Worm (Caenorhabditis elegans) whole organism, L1 larva: Measurements from ENCODE around the gene F13H10.5.

Source experiments
- C04F5.9 ChIP-seq: sonication (generic microtip); optimal IDR thresholded peaks from 2 replicates; lab custom pipeline; 2016; ENCODE audit warnings: missing genetic modification characterization, missing compliant biosample characterization
- C16A3.4 ChIP-seq: fragments of 150-350 bp; optimal IDR thresholded peaks from 2 replicates; lab custom pipeline; 2014; ENCODE audit warnings: missing biosample characterization, missing genetic modification characterization
- Y116A8C.19 ChIP-seq: sonication (generic microtip); optimal IDR thresholded peaks from 2 replicates; lab custom pipeline; 2016; ENCODE audit warnings: missing compliant biosample characterization, missing genetic modification characterization, borderline replicate concordance
- aly-2 ChIP-seq: fragments of 150-350 bp; optimal IDR thresholded peaks from 2 replicates; lab custom pipeline; 2014; ENCODE audit warnings: missing biosample characterization, missing genetic modification characterization
- ama-1 ChIP-seq: fragments of 150-350 bp; optimal IDR thresholded peaks from 2 replicates; lab custom pipeline; 2014
- blmp-1 ChIP-seq: fragments of 150-350 bp; optimal IDR thresholded peaks from 2 replicates; lab custom pipeline; 2014; ENCODE audit warnings: missing biosample characterization, missing genetic modification characterization
- ceh-63 ChIP-seq: fragments of 200-800 bp; sonication (Bioruptor generic); optimal IDR thresholded peaks from 2 replicates; lab custom pipeline; 2018; ENCODE audit warnings: mild to moderate bottlenecking, missing genetic modification characterization, missing compliant biosample characterization
- ceh-82 ChIP-seq, 3 experiments: fragments of 150-350 bp in 1 of 3; sonication (generic microtip) in 2 of 3; optimal IDR thresholded peaks; 2 replicates each; lab custom pipeline; 2014 to 2017; ENCODE audit warnings: missing biosample characterization in 3 of 3, missing genetic modification characterization in 3 of 3
- ceh-88 ChIP-seq: fragments of 200-800 bp; sonication (Bioruptor generic); IDR thresholded peaks from 2 replicates; pipeline ENCODE4 v1.3.6; 2022; ENCODE audit warnings: missing genetic modification characterization, missing compliant biosample characterization
- ces-1 ChIP-seq: fragments of 150-350 bp; optimal IDR thresholded peaks from 2 replicates; lab custom pipeline; 2014; ENCODE audit warnings: missing biosample characterization, missing genetic modification reagents, missing genetic modification characterization
- dpl-1 ChIP-seq, 3 experiments: fragments of 150-350 bp in 2 of 3; sonication (generic microtip) in 1 of 3; optimal IDR thresholded peaks; 2 replicates each; lab custom pipeline; 2014 to 2017; ENCODE audit warnings: missing biosample characterization in 3 of 3, missing genetic modification characterization in 3 of 3, missing genetic modification reagents in 3 of 3
- egl-13 ChIP-seq: sonication (generic microtip); optimal IDR thresholded peaks from 2 replicates; lab custom pipeline; 2016; ENCODE audit warnings: missing genotype, missing genetic modification reagents, missing genetic modification characterization, missing compliant biosample characterization
- egl-27 ChIP-seq, 2 experiments: fragments of 150-350 bp in 1 of 2; sonication (generic microtip); optimal IDR thresholded peaks; 3 replicates each; lab custom pipeline; 2017 to 2018; ENCODE audit warnings: missing biosample characterization in 2 of 2, missing genetic modification characterization in 2 of 2, missing genetic modification reagents in 2 of 2
- elt-2 ChIP-seq: sonication (generic microtip); optimal IDR thresholded peaks from 2 replicates; lab custom pipeline; 2016; ENCODE audit warnings: missing genetic modification characterization, mild to moderate bottlenecking, inconsistent platforms, missing compliant biosample characterization, missing genetic modification reagents
- elt-3 ChIP-seq, 6 experiments: fragments of 150-350 bp in 1 of 6; sonication (generic microtip); optimal IDR thresholded peaks; 2 replicates each; lab custom pipeline; 2017 to 2018; ENCODE audit warnings: missing biosample characterization in 6 of 6, missing genetic modification characterization in 6 of 6, inconsistent platforms in 1 of 6
- ets-5 ChIP-seq: fragments of 200-800 bp; sonication (Bioruptor generic); IDR thresholded peaks from 2 replicates; pipeline ENCODE4 v1.3.6; 2022; ENCODE audit warnings: missing genetic modification characterization, missing compliant biosample characterization
- fkh-4 ChIP-seq: sonication (generic microtip); optimal IDR thresholded peaks from 2 replicates; lab custom pipeline; 2016; ENCODE audit warnings: missing compliant biosample characterization, missing genetic modification characterization, borderline replicate concordance
- fkh-8 ChIP-seq: sonication (generic microtip); optimal IDR thresholded peaks from 2 replicates; lab custom pipeline; 2016; ENCODE audit warnings: mild to moderate bottlenecking, missing genetic modification characterization, missing compliant biosample characterization
- grh-1 ChIP-seq: fragments of 200-800 bp; sonication (Bioruptor generic); IDR thresholded peaks from 2 replicates; pipeline ENCODE4 v1.3.6; 2022; ENCODE audit warnings: missing genetic modification reagents, missing genetic modification characterization, missing compliant biosample characterization
- hlh-4 ChIP-seq: sonication (generic microtip); optimal IDR thresholded peaks from 2 replicates; lab custom pipeline; 2016; ENCODE audit warnings: mild to moderate bottlenecking, missing genetic modification characterization, missing compliant biosample characterization
- hpl-2 ChIP-seq: fragments of 150-350 bp; optimal IDR thresholded peaks from 2 replicates; lab custom pipeline; 2014; ENCODE audit warnings: missing biosample characterization, missing genetic modification reagents, missing genetic modification characterization
- jun-1 ChIP-seq: fragments of 150-350 bp; optimal IDR thresholded peaks from 2 replicates; lab custom pipeline; 2014; ENCODE audit warnings: missing biosample characterization, missing genetic modification reagents, missing genetic modification characterization
- lin-13 ChIP-seq: fragments of 150-350 bp; optimal IDR thresholded peaks from 2 replicates; lab custom pipeline; 2014; ENCODE audit warnings: missing biosample characterization, missing genetic modification reagents, missing genetic modification characterization
- lin-14 ChIP-seq: fragments of 200-800 bp; sonication (Bioruptor generic); optimal IDR thresholded peaks from 2 replicates; lab custom pipeline; 2018; ENCODE audit warnings: mild to moderate bottlenecking, missing genetic modification characterization, moderate library complexity, missing compliant biosample characterization
- lin-15B ChIP-seq: fragments of 150-350 bp; sonication (generic microtip); optimal IDR thresholded peaks from 3 replicates; lab custom pipeline; 2014; ENCODE audit warnings: missing biosample characterization, missing genetic modification characterization
- lin-35 ChIP-seq, 2 experiments: fragments of 150-350 bp; optimal IDR thresholded peaks; 2 replicates each; lab custom pipeline; 2014; ENCODE audit warnings: missing biosample characterization in 2 of 2, missing genetic modification characterization in 2 of 2, missing genetic modification reagents in 2 of 2
- lir-3 ChIP-seq: sonication (generic microtip); optimal IDR thresholded peaks from 2 replicates; lab custom pipeline; 2016; ENCODE audit warnings: mild to moderate bottlenecking, missing genetic modification characterization, moderate library complexity, missing compliant biosample characterization; ENCODE audit not compliant: poor library complexity
- mab-9 ChIP-seq: fragments of 200-800 bp; sonication (Bioruptor generic); IDR thresholded peaks from 2 replicates; pipeline ENCODE4 v1.3.6; 2022; ENCODE audit warnings: missing genetic modification reagents, missing genetic modification characterization, missing compliant biosample characterization
- nhr-12 ChIP-seq: sonication (generic microtip); optimal IDR thresholded peaks from 2 replicates; lab custom pipeline; 2017; ENCODE audit warnings: missing biosample characterization, missing genetic modification characterization
- nhr-19 ChIP-seq: fragments of 200-800 bp; sonication (Bioruptor generic); conservative IDR thresholded peaks from 2 replicates; pipeline ENCODE4 v1.3.6; 2022; ENCODE audit warnings: missing genetic modification characterization, missing compliant biosample characterization
- nhr-20 ChIP-seq: sonication (generic microtip); optimal IDR thresholded peaks from 2 replicates; lab custom pipeline; 2016; ENCODE audit warnings: mild to moderate bottlenecking, missing genetic modification characterization, missing compliant biosample characterization
- nhr-237 ChIP-seq: fragments of 150-350 bp; optimal IDR thresholded peaks from 2 replicates; lab custom pipeline; 2014; ENCODE audit warnings: missing biosample characterization, missing genetic modification characterization
- nhr-47 ChIP-seq: sonication (generic microtip); optimal IDR thresholded peaks from 2 replicates; lab custom pipeline; 2016; ENCODE audit warnings: mild to moderate bottlenecking, missing genetic modification characterization, moderate library complexity, missing compliant biosample characterization
- nhr-71 ChIP-seq: sonication (generic microtip); optimal IDR thresholded peaks from 2 replicates; lab custom pipeline; 2016; ENCODE audit warnings: mild to moderate bottlenecking, missing genetic modification characterization, moderate library complexity, missing compliant biosample characterization
- nhr-76 ChIP-seq: sonication (generic microtip); optimal IDR thresholded peaks from 2 replicates; lab custom pipeline; 2017; ENCODE audit warnings: missing biosample characterization, missing genetic modification characterization
- nhr-85 ChIP-seq: sonication (generic microtip); peaks from one replicate; lab custom pipeline; 2016; ENCODE audit warnings: missing genetic modification characterization, inconsistent platforms, missing compliant biosample characterization
- nhr-90 ChIP-seq: sonication (generic microtip); optimal IDR thresholded peaks from 2 replicates; lab custom pipeline; 2016; ENCODE audit warnings: mild to moderate bottlenecking, missing genetic modification characterization, missing compliant biosample characterization; ENCODE audit not compliant: poor library complexity
- pax-3 ChIP-seq: fragments of 200-800 bp; sonication (Bioruptor generic); optimal IDR thresholded peaks from 2 replicates; lab custom pipeline; 2018; ENCODE audit warnings: mild to moderate bottlenecking, missing genetic modification characterization, moderate library complexity, missing compliant biosample characterization
- rnt-1 ChIP-seq: sonication (generic microtip); optimal IDR thresholded peaks from 2 replicates; lab custom pipeline; 2016; ENCODE audit warnings: mild to moderate bottlenecking, missing genetic modification characterization, moderate library complexity, missing compliant biosample characterization
- skn-1 ChIP-seq: fragments of 150-350 bp; optimal IDR thresholded peaks from 2 replicates; lab custom pipeline; 2014; ENCODE audit warnings: missing biosample characterization, missing genetic modification characterization
- snu-23 ChIP-seq: sonication (generic microtip); optimal IDR thresholded peaks from 2 replicates; lab custom pipeline; 2016; ENCODE audit warnings: missing genetic modification characterization, missing compliant biosample characterization
- sox-4 ChIP-seq: sonication (generic microtip); optimal IDR thresholded peaks from 2 replicates; lab custom pipeline; 2016; ENCODE audit warnings: missing genetic modification characterization, missing compliant biosample characterization
- sptf-1 ChIP-seq: fragments of 150-350 bp; optimal IDR thresholded peaks from 2 replicates; lab custom pipeline; 2014; ENCODE audit warnings: missing biosample characterization, missing genetic modification characterization
- sup-37 ChIP-seq: fragments of 200-800 bp; sonication (Bioruptor generic); optimal IDR thresholded peaks from 2 replicates; lab custom pipeline; 2018; ENCODE audit warnings: mild to moderate bottlenecking, missing genetic modification characterization, missing compliant biosample characterization
- tbx-2 ChIP-seq: sonication (generic microtip); optimal IDR thresholded peaks from 2 replicates; lab custom pipeline; 2016; ENCODE audit warnings: missing genetic modification characterization, missing compliant biosample characterization
- tlp-1 ChIP-seq: fragments of 150-350 bp; optimal IDR thresholded peaks from 2 replicates; lab custom pipeline; 2014; ENCODE audit warnings: missing biosample characterization, missing genetic modification characterization
- unc-62 ChIP-seq: fragments of 150-350 bp; optimal IDR thresholded peaks from 2 replicates; lab custom pipeline; 2014; ENCODE audit warnings: missing biosample characterization, missing genetic modification reagents, missing genetic modification characterization
- unc-86 ChIP-seq: sonication (generic microtip); optimal IDR thresholded peaks from 2 replicates; lab custom pipeline; 2016; ENCODE audit warnings: missing genetic modification characterization, missing compliant biosample characterization
- unc-98 ChIP-seq: fragments of 200-800 bp; sonication (Bioruptor generic); IDR thresholded peaks from 2 replicates; pipeline ENCODE4 v1.3.6; 2022; ENCODE audit warnings: missing genetic modification characterization, missing compliant biosample characterization
- zag-1 ChIP-seq: fragments of 150-350 bp; optimal IDR thresholded peaks from 2 replicates; lab custom pipeline; 2014; ENCODE audit warnings: missing biosample characterization, missing genetic modification characterization
- zip-4 ChIP-seq: fragments of 200-800 bp; sonication (Bioruptor generic); optimal IDR thresholded peaks from 2 replicates; lab custom pipeline; 2018; ENCODE audit warnings: mild to moderate bottlenecking, missing genetic modification characterization, moderate library complexity, missing compliant biosample characterization
- ztf-11 ChIP-seq, 2 experiments: sonication (generic microtip); optimal IDR thresholded peaks; 2 replicates each; lab custom pipeline; 2016 to 2017; ENCODE audit warnings: missing genetic modification characterization in 2 of 2, missing biosample characterization in 1 of 2, missing compliant biosample characterization in 1 of 2
- ztf-4 ChIP-seq: fragments of 150-350 bp; optimal IDR thresholded peaks from 2 replicates; lab custom pipeline; 2014; ENCODE audit warnings: missing biosample characterization, missing genetic modification characterization

Gene F13H10.5

DNA sequence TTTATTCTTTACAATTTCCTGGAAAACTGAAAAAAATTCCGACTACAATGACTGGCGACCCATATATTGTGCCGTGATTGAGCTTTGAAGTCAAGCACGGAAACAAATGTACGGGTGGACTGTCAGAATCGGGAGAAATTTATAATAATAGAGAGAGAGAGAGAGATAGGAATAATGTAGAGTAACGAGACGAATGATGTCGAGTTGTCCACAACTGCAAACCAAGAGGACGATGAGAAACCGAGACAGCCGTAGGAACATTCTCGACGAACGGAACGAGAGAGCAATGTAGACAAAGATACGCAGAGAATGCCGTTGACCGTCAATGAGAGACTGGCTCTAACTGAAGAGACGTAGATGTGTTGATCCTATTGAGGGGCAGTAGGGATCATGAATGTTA is 36.8 kb downstream of the F13H10.5 start:
- no peak for TF ChIP-seq unc-98 (GFP tag; lab: Robert Waterston, UW)
- peak; percentile 95 for TF ChIP-seq lin-14 (GFP tag; lab: Kevin White, UChicago)
- peak; percentile 64 for TF ChIP-seq egl-13 (tag; lab: Kevin White, UChicago)
- peak; percentile 90 for TF ChIP-seq nhr-85 (tag; lab: Kevin White, UChicago)
- TF ChIP-seq dpl-1 (GFP tag; optimal IDR thresholded peaks at IDR 0.05; lab: Kevin White, UChicago), result peak; percentile 45 to 49 (median 47)
- peak; percentile 68 for TF ChIP-seq fkh-8
- TF ChIP-seq Y116A8C.19 (tag; lab: Kevin White, UChicago), result no peak
- TF ChIP-seq nhr-71 (tag; lab: Kevin White, UChicago), result peak; percentile 95
- TF ChIP-seq elt-3 (tag; optimal IDR thresholded peaks at IDR 0.05; lab: Kevin White, UChicago), result peak in 5 of 6 experiments; percentile 19 to 85 (median 65)
- peak; percentile 74 for TF ChIP-seq aly-2 (tag; lab: Kevin White, UChicago)
- peak; percentile 46 to 69 for TF ChIP-seq egl-27 (tag; optimal IDR thresholded peaks at IDR 0.05; lab: Kevin White, UChicago)
- no peak for TF ChIP-seq fkh-4 (tag; lab: Kevin White, UChicago)
- no peak for TF ChIP-seq ets-5 (GFP tag; lab: Robert Waterston, UW)
- TF ChIP-seq jun-1 (tag; lab: Kevin White, UChicago), result peak; percentile 70
- TF ChIP-seq rnt-1 (tag; lab: Kevin White, UChicago), result peak; percentile 77
- 0 out of 2 replicates have a peak, but pooled peaks have one; percentile 31 for TF ChIP-seq mab-9 (GFP tag; lab: Robert Waterston, UW)
- TF ChIP-seq unc-86, result peak; percentile 72
- no peak for TF ChIP-seq ceh-63 (GFP tag; lab: Kevin White, UChicago)
- TF ChIP-seq ama-1, result peak; percentile 65
- no peak for TF ChIP-seq unc-62 (GFP tag; lab: Kevin White, UChicago)
- no peak for TF ChIP-seq nhr-12 (tag; lab: Kevin White, UChicago)
- no peak for TF ChIP-seq tlp-1 (tag; lab: Kevin White, UChicago)
- no peak for TF ChIP-seq sptf-1 (tag; lab: Kevin White, UChicago)
- TF ChIP-seq ces-1 (GFP tag; lab: Kevin White, UChicago), result no peak
- TF ChIP-seq nhr-47, result peak; percentile 82
- peak; percentile 73 for TF ChIP-seq nhr-237 (tag; lab: Kevin White, UChicago)
- no peak for TF ChIP-seq nhr-76 (tag; lab: Kevin White, UChicago)
- no peak for TF ChIP-seq pax-3 (tag; lab: Kevin White, UChicago)
- no peak for TF ChIP-seq sup-37
- TF ChIP-seq lin-15B (tag; lab: Kevin White, UChicago), result no peak
- TF ChIP-seq zip-4 (GFP tag; lab: Kevin White, UChicago), result no peak
- TF ChIP-seq ztf-4 (tag; lab: Kevin White, UChicago), result peak; percentile 92
- TF ChIP-seq skn-1, result peak; percentile 90
- TF ChIP-seq grh-1 (GFP tag; lab: Robert Waterston, UW), result peak; percentile 56
- TF ChIP-seq sox-4 (tag; lab: Kevin White, UChicago), result no peak
- peak; percentile 9 for TF ChIP-seq elt-2 (tag; lab: Kevin White, UChicago)
- peak; percentile 92 for TF ChIP-seq nhr-20 (tag; lab: Kevin White, UChicago)
- peak; percentile 78 for TF ChIP-seq tbx-2 (tag; lab: Kevin White, UChicago)
- peak; percentile 71 for TF ChIP-seq nhr-90 (tag; lab: Kevin White, UChicago)
- peak; percentile 73 for TF ChIP-seq lin-13 (GFP tag; lab: Kevin White, UChicago)
- peak; percentile 39 to 70 (median 65) for TF ChIP-seq ceh-82 (tag; optimal IDR thresholded peaks at IDR 0.05; lab: Kevin White, UChicago)
- TF ChIP-seq C16A3.4 (tag; lab: Kevin White, UChicago), result peak; percentile 69
- TF ChIP-seq zag-1, result no peak
- no peak for TF ChIP-seq hlh-4 (tag; lab: Kevin White, UChicago)
- peak; percentile 96 for TF ChIP-seq snu-23 (GFP tag; lab: Kevin White, UChicago)
- peak; percentile 81 for TF ChIP-seq nhr-19 (GFP tag; lab: Robert Waterston, UW)
- TF ChIP-seq lin-35 (GFP tag; optimal IDR thresholded peaks at IDR 0.05; lab: Kevin White, UChicago), result peak; percentile 68 to 78
- TF ChIP-seq lir-3 (tag; lab: Kevin White, UChicago), result peak; percentile 35
- no peak for TF ChIP-seq hpl-2 (GFP tag; lab: Kevin White, UChicago)
- no peak for TF ChIP-seq C04F5.9 (tag; lab: Kevin White, UChicago)
- peak; percentile 77 for TF ChIP-seq blmp-1 (tag; lab: Kevin White, UChicago)
- TF ChIP-seq ceh-88, result peak; percentile 56
- peak in 1 of 2 experiments; percentile 73 for TF ChIP-seq ztf-11 (tag; optimal IDR thresholded peaks at IDR 0.05; lab: Kevin White, UChicago)
